Fruit fly (Drosophila melanogaster) whole organism, adult: Measurements from ENCODE around the gene loaf.
A peak's percentile ranks its signal among the peaks of the same experiment; 100 is the strongest.

Experiments
- CG11617 ChIP-seq: fragments of 200-800 bp; sonication (Bioruptor generic); optimal IDR thresholded peaks from 2 replicates; lab custom pipeline; 2017; ENCODE audit warnings: mild to moderate bottlenecking, missing biosample characterization, missing genetic modification reagents, missing genetic modification characterization
- CG12768 ChIP-seq: fragments of 200-800 bp; sonication (Bioruptor generic); optimal IDR thresholded peaks from 2 replicates; lab custom pipeline; 2017; ENCODE audit warnings: missing biosample characterization, missing genetic modification characterization, mild to moderate bottlenecking, moderate library complexity, missing genetic modification reagents
- CG14711 ChIP-seq: fragments of 200-800 bp; sonication (Bioruptor generic); optimal IDR thresholded peaks from 2 replicates; lab custom pipeline; 2018; ENCODE audit warnings: missing biosample characterization, mild to moderate bottlenecking, missing genetic modification characterization, moderate library complexity
- CG1620 ChIP-seq: fragments of 200-800 bp; sonication (Bioruptor generic); optimal IDR thresholded peaks from 2 replicates; lab custom pipeline; 2016; ENCODE audit warnings: missing biosample characterization, missing genetic modification characterization
- CG33017 ChIP-seq: fragments of 200-800 bp; sonication (Bioruptor generic); optimal IDR thresholded peaks from 2 replicates; lab custom pipeline; 2018; ENCODE audit warnings: missing biosample characterization, mild to moderate bottlenecking, missing genetic modification characterization, moderate library complexity
- CG5204 ChIP-seq: fragments of 200-800 bp; sonication (Bioruptor generic); optimal IDR thresholded peaks from 2 replicates; lab custom pipeline; 2016; ENCODE audit warnings: missing biosample characterization, missing genetic modification characterization
- CG7045 ChIP-seq: fragments of 200-800 bp; sonication (Bioruptor generic); optimal IDR thresholded peaks from 2 replicates; lab custom pipeline; 2017; ENCODE audit warnings: missing biosample characterization, mild to moderate bottlenecking, missing genetic modification characterization
- CG7101 ChIP-seq: fragments of 200-800 bp; sonication (Bioruptor generic); optimal IDR thresholded peaks from 2 replicates; lab custom pipeline; 2018; ENCODE audit warnings: missing biosample characterization, mild to moderate bottlenecking, missing genetic modification characterization, moderate library complexity
- Clk ChIP-seq: fragments of 200-800 bp; sonication (Bioruptor generic); optimal IDR thresholded peaks from 2 replicates; lab custom pipeline; 2017; ENCODE audit warnings: missing biosample characterization, missing genetic modification characterization
- Crg-1 ChIP-seq: fragments of 200-800 bp; sonication (Bioruptor generic); optimal IDR thresholded peaks from 2 replicates; lab custom pipeline; 2016; ENCODE audit warnings: missing biosample characterization, missing genetic modification characterization
- Hr96 ChIP-seq: fragments of 200-800 bp; sonication (Bioruptor generic); optimal IDR thresholded peaks from 2 replicates; lab custom pipeline; 2016; ENCODE audit warnings: missing biosample characterization, missing genetic modification characterization
- Mnt ChIP-seq: fragments of 200-800 bp; sonication (Bioruptor generic); optimal IDR thresholded peaks from 2 replicates; lab custom pipeline; 2016; ENCODE audit warnings: missing biosample characterization, mild to moderate bottlenecking, missing genetic modification characterization
- bab1 ChIP-seq: fragments of 200-800 bp; sonication (Bioruptor generic); optimal IDR thresholded peaks from 3 replicates; lab custom pipeline; 2019; ENCODE audit warnings: missing biosample characterization, mild to moderate bottlenecking, missing genetic modification characterization, moderate library complexity
- cic ChIP-seq: fragments of 200-800 bp; sonication (Bioruptor generic); optimal IDR thresholded peaks from 2 replicates; lab custom pipeline; 2017; ENCODE audit warnings: missing biosample characterization, mild to moderate bottlenecking, missing genetic modification characterization, moderate library complexity
- cnc ChIP-seq, 2 experiments: fragments of >200 bp; optimal IDR thresholded peaks; 2 replicates each; lab custom pipeline; 2017
- kay ChIP-seq: fragments of 200-800 bp; sonication (Bioruptor generic); peaks from one replicate; lab custom pipeline; 2016; ENCODE audit warnings: missing biosample characterization, missing genetic modification characterization, borderline replicate concordance
- ovo ChIP-seq: fragments of 200-800 bp; sonication (Bioruptor generic); optimal IDR thresholded peaks from 2 replicates; lab custom pipeline; 2016; ENCODE audit warnings: missing biosample characterization, missing genetic modification characterization
- pad ChIP-seq: fragments of 200-800 bp; sonication (Bioruptor generic); optimal IDR thresholded peaks from 3 replicates; lab custom pipeline; 2017; ENCODE audit warnings: missing biosample characterization, missing genetic modification characterization, mild to moderate bottlenecking, moderate library complexity, missing genetic modification reagents
- tj ChIP-seq: fragments of 200-800 bp; sonication (Bioruptor generic); optimal IDR thresholded peaks from 3 replicates; lab custom pipeline; 2017; ENCODE audit warnings: missing biosample characterization, mild to moderate bottlenecking, missing genetic modification characterization, moderate library complexity
- toe ChIP-seq: fragments of 200-800 bp; sonication (Bioruptor generic); optimal IDR thresholded peaks from 2 replicates; lab custom pipeline; 2016; ENCODE audit warnings: missing biosample characterization, missing genetic modification characterization

The loaf gene

dm6 chr3L:11795440-11795983 is 29.5 kb upstream of the loaf start, which contains the start of gene Klp68D:
Klp68D (plus strand) TSS chr3L:11795614.
- TF ChIP-seq Mnt (GFP tag; lab: Kevin White, UChicago) (no peak), CG5204 (GFP tag; lab: Kevin White, UChicago) (no peak), toe (GFP tag; lab: Kevin White, UChicago) (no peak), kay (GFP tag; lab: Kevin White, UChicago) (peak; percentile 48), CG12768 (GFP tag; lab: Kevin White, UChicago) (no peak), bab1 (GFP tag; lab: Kevin White, UChicago) (peak; percentile 34), tj (no peak), ovo (GFP tag; lab: Kevin White, UChicago) (no peak)

- TF ChIP-seq CG5204 (GFP tag; lab: Kevin White, UChicago) (no peak), CG7045 (GFP tag; lab: Kevin White, UChicago) (no peak), cic (GFP tag; lab: Kevin White, UChicago) (no peak), CG14711 (tag; lab: Kevin White, UChicago) (no peak), Crg-1 (no peak), Clk (GFP tag; lab: Kevin White, UChicago) (no peak), pad (GFP tag; lab: Kevin White, UChicago) (no peak), bab1 (GFP tag; lab: Kevin White, UChicago) (no peak), kay (GFP tag; lab: Kevin White, UChicago) (no peak), Mnt (GFP tag; lab: Kevin White, UChicago) (no peak), CG33017 (tag; lab: Kevin White, UChicago) (no peak)
Measured at dm6 chr3L:11793233-11793800, 27.3 kb upstream of the loaf start, which contains the start of the genes twy and CG10907. twy (minus strand) TSS chr3L:11793283. CG10907 (plus strand) TSS chr3L:11793514.

dm6 chr3L:11789773-11790172 is 23.8 kb upstream of the loaf start, which contains the start of gene Pi3K68D:
Pi3K68D (minus strand) TSS chr3L:11790013.
- TF ChIP-seq CG7101 (tag; lab: Kevin White, UChicago), result peak; percentile 15
- no peak for TF ChIP-seq CG14711 (tag; lab: Kevin White, UChicago)
- no peak for TF ChIP-seq cic (GFP tag; lab: Kevin White, UChicago)
- no peak for TF ChIP-seq Hr96 (GFP tag; lab: Kevin White, UChicago)
- no peak for TF ChIP-seq CG5204 (GFP tag; lab: Kevin White, UChicago)
- TF ChIP-seq CG11617, result no peak
- peak; percentile 13 for TF ChIP-seq toe (GFP tag; lab: Kevin White, UChicago)
- TF ChIP-seq bab1 (GFP tag; lab: Kevin White, UChicago), result peak; percentile 36
- TF ChIP-seq CG12768 (GFP tag; lab: Kevin White, UChicago), result no peak
- no peak for TF ChIP-seq Clk (GFP tag; lab: Kevin White, UChicago)
- no peak for TF ChIP-seq Mnt (GFP tag; lab: Kevin White, UChicago)
- no peak for TF ChIP-seq Crg-1
- TF ChIP-seq cnc (optimal IDR thresholded peaks at IDR 0.05; lab: Kevin White, UChicago), result no peak
- TF ChIP-seq kay (GFP tag; lab: Kevin White, UChicago), result peak; percentile 93
- peak; percentile 4 for TF ChIP-seq CG1620 (GFP tag; lab: Kevin White, UChicago)
- no peak for TF ChIP-seq CG33017 (tag; lab: Kevin White, UChicago)

- peak; percentile 57 for TF ChIP-seq pad (GFP tag; lab: Kevin White, UChicago)
- TF ChIP-seq cic (GFP tag; lab: Kevin White, UChicago), result peak; percentile 99
- peak; percentile 90 for TF ChIP-seq kay (GFP tag; lab: Kevin White, UChicago)
- TF ChIP-seq tj, result peak; percentile 11
- peak; percentile 17 for TF ChIP-seq Mnt (GFP tag; lab: Kevin White, UChicago)
- no peak for TF ChIP-seq ovo (GFP tag; lab: Kevin White, UChicago)
Measured at dm6 chr3L:11788936-11789352, 23.0 kb upstream of the loaf start.

- peak; percentile 7 for TF ChIP-seq Hr96 (GFP tag; lab: Kevin White, UChicago)
- peak; percentile 19 for TF ChIP-seq CG11617
- TF ChIP-seq CG12768 (GFP tag; lab: Kevin White, UChicago), result peak; percentile 42
- TF ChIP-seq CG7045 (GFP tag; lab: Kevin White, UChicago), result peak; percentile 39
- TF ChIP-seq ovo (GFP tag; lab: Kevin White, UChicago), result peak; percentile 50
- no peak for TF ChIP-seq CG33017 (tag; lab: Kevin White, UChicago)
- TF ChIP-seq CG7101 (tag; lab: Kevin White, UChicago), result peak; percentile 23
- TF ChIP-seq cic (GFP tag; lab: Kevin White, UChicago), result no peak
Measured at dm6 chr3L:11788195-11788594, 22.2 kb upstream of the loaf start.

- TF ChIP-seq cic (GFP tag; lab: Kevin White, UChicago) (no peak), kay (GFP tag; lab: Kevin White, UChicago) (no peak), CG1620 (GFP tag; lab: Kevin White, UChicago) (no peak), CG33017 (tag; lab: Kevin White, UChicago) (peak; percentile 71), Mnt (GFP tag; lab: Kevin White, UChicago) (no peak), ovo (GFP tag; lab: Kevin White, UChicago) (no peak), CG12768 (GFP tag; lab: Kevin White, UChicago) (peak; percentile 32), toe (GFP tag; lab: Kevin White, UChicago) (peak; percentile 40), Crg-1 (no peak), CG7101 (tag; lab: Kevin White, UChicago) (peak; percentile 33), CG14711 (tag; lab: Kevin White, UChicago) (peak; percentile 66), Hr96 (GFP tag; lab: Kevin White, UChicago) (no peak), CG7045 (GFP tag; lab: Kevin White, UChicago) (peak; percentile 16)
Measured at dm6 chr3L:11785291-11785690, 19.3 kb upstream of the loaf start.
